Worm (Caenorhabditis elegans) whole organism, L4/young adult: ENCODE data around the gene dcap-2.

Experiments used
- W03F9.2 ChIP-seq: fragments of 150-350 bp; optimal IDR thresholded peaks from 2 replicates; lab custom pipeline; 2014; ENCODE audit warnings: missing biosample characterization, missing genetic modification characterization
- dao-5 ChIP-seq: sonication (generic microtip); optimal IDR thresholded peaks from 2 replicates; lab custom pipeline; 2016; ENCODE audit warnings: missing genotype, missing genetic modification characterization, moderate library complexity, missing compliant biosample characterization

DNA sequence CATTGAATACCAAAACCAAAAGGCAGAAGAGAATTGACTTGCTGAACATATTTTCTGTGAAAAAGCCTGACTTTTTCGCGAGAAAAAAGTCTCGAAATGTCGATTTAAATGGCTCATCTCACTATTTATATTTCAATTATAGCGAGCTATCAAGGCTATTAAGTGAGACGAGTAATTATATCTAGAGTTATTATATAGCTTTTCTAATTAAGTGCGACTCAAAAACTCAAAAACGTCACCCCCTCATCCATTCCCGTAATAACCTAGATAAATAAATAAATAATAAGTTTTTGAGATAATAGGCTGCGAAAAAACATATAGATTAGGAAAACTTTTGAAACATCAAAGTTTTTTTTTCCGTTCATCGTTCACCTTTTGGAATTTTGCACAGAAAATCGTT, 16.0 kb downstream of the dcap-2 start, which contains the start of gene nlp-17:
- TF ChIP-seq W03F9.2 (tag; lab: Kevin White, UChicago) (no peak), dao-5 (tag; lab: Kevin White, UChicago) (no peak)
